Fruit fly (Drosophila melanogaster) Kc167 (cell line): Measurements from ENCODE around the gene CG8312.

Source experiments
- Myc ChIP-seq: fragments of >200 bp; optimal IDR thresholded peaks from 2 replicates; lab custom pipeline; 2017; ENCODE audit warnings: missing external identifiers
- h ChIP-seq: fragments of >200 bp; optimal IDR thresholded peaks from 3 replicates; lab custom pipeline; 2018; ENCODE audit warnings: missing external identifiers
- psq ChIP-seq: fragments of >200 bp; optimal IDR thresholded peaks from 2 replicates; lab custom pipeline; 2017; ENCODE audit warnings: missing external identifiers

- TF ChIP-seq psq = no peak
- no peak for TF ChIP-seq Myc
- TF ChIP-seq h (lab: Kevin White, UChicago) = no peak
Observed at dm6 chr3R:9563240-9563992, 27.7 kb upstream of the CG8312 start, which contains the start of the genes CG9393 and Vps45.
